Fruit fly (Drosophila melanogaster): ENCODE measurements around the gene Mtl.

- TF ChIP-seq CG8119 (GFP tag; IDR thresholded peaks at IDR 0.05) (no peak), achi (GFP tag; optimal IDR thresholded peaks at IDR 0.05) (no peak), dsx (GFP tag; optimal IDR thresholded peaks at IDR 0.05; ENCODE audit: poor library complexity, severe bottlenecking) (no peak)
Measured at dm6 chr3R:27647817-27648216, 11.6 kb downstream of the Mtl start.

All from whole organism, prepupa.